Worm (Caenorhabditis elegans) whole organism, young adult: Measurements from ENCODE around the gene R11G10.4.

ENCODE experiments used
- Y79H2A.3 ChIP-seq: fragments of 200-800 bp; sonication (Bioruptor generic); conservative IDR thresholded peaks from 2 replicates; pipeline ENCODE4 v1.3.6; 2022; ENCODE audit warnings: missing genetic modification reagents, missing genetic modification characterization, missing compliant biosample characterization
- him-1 ChIP-seq: sonication (generic microtip); optimal IDR thresholded peaks from 2 replicates; lab custom pipeline; 2016; ENCODE audit warnings: missing genotype, missing genetic modification reagents, missing genetic modification characterization, missing compliant biosample characterization
- nfya-1 ChIP-seq: sonication (generic microtip); optimal IDR thresholded peaks from 2 replicates; lab custom pipeline; 2017; ENCODE audit warnings: antibody characterized with exemption, missing compliant biosample characterization, missing genetic modification characterization, borderline replicate concordance; ENCODE audit not compliant: insufficient read depth
- nhr-90 ChIP-seq: sonication (generic microtip); optimal IDR thresholded peaks from 2 replicates; lab custom pipeline; 2016; ENCODE audit warnings: missing genotype, mild to moderate bottlenecking, missing genetic modification characterization, missing compliant biosample characterization
- snpc-3.4 ChIP-seq: sonication (generic microtip); optimal IDR thresholded peaks from 2 replicates; lab custom pipeline; 2017; ENCODE audit warnings: missing genetic modification characterization, mild to moderate bottlenecking, missing compliant biosample characterization, antibody characterized with exemption, moderate library complexity, missing genotype, missing genetic modification reagents
- snpc-4 ChIP-seq, 5 experiments: fragments of 150-350 bp in 1 of 5; sonication (generic microtip) in 4 of 5; optimal IDR thresholded peaks; 2 replicates each; lab custom pipeline; 2014 to 2018; ENCODE audit warnings: missing genetic modification characterization in 5 of 5, missing biosample characterization in 3 of 5, antibody characterized with exemption in 2 of 5, mild to moderate bottlenecking in 2 of 5, missing compliant biosample characterization in 2 of 5, missing genotype in 2 of 5, moderate library complexity in 2 of 5, missing genetic modification reagents in 1 of 5

DNA sequence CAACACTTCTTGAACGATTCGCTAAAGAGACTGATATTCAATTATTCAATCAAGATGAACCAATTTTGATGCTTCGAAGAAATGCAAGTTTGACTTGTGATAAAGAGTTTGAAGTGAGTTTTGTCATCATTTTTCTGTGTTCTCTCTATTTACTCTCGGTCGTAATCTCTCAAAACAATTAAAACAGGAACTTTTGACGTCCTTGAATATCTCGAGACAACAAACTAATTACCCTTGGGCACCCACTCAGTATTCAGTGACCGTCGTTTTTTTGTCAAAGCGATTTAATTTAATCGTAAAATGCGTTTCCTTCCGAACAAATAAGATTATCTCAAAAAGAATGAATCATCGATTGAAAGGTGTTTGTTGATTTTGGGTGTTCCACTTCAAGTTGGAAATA lies 42.3 kb upstream of the R11G10.4 start:
- no peak for TF ChIP-seq Y79H2A.3
- TF ChIP-seq snpc-3.4 (tag; lab: Kevin White, UChicago), result no peak
- TF ChIP-seq him-1 (tag; lab: Kevin White, UChicago), result no peak
- TF ChIP-seq nfya-1 (tag; lab: Kevin White, UChicago), result no peak
- no peak for TF ChIP-seq snpc-4 (GFP tag; optimal IDR thresholded peaks at IDR 0.05; lab: Kevin White, UChicago)
- TF ChIP-seq snpc-4 (tag; optimal IDR thresholded peaks at IDR 0.05; lab: Kevin White, UChicago), result no peak
- TF ChIP-seq nhr-90, result no peak
